Worm (Caenorhabditis elegans) whole organism, L3 larva: Measurements from ENCODE around the gene F01G10.5.

Experiments used
- R02D3.7 ChIP-seq: fragments of 150-350 bp; optimal IDR thresholded peaks from 2 replicates; lab custom pipeline; 2014; ENCODE audit warnings: missing biosample characterization, missing genetic modification characterization
- ZK546.5 ChIP-seq: sonication (generic microtip); optimal IDR thresholded peaks from 2 replicates; lab custom pipeline; 2017; ENCODE audit warnings: missing biosample characterization, missing genetic modification characterization
- aly-2 ChIP-seq: fragments of 150-350 bp; optimal IDR thresholded peaks from 2 replicates; lab custom pipeline; 2014; ENCODE audit warnings: missing biosample characterization, missing genetic modification characterization
- ceh-16 ChIP-seq: sonication (generic microtip); optimal IDR thresholded peaks from 2 replicates; lab custom pipeline; 2017; ENCODE audit warnings: missing biosample characterization, missing genetic modification characterization
- ceh-82 ChIP-seq: fragments of 150-350 bp; optimal IDR thresholded peaks from 2 replicates; lab custom pipeline; 2014; ENCODE audit warnings: missing biosample characterization, missing genetic modification characterization
- ceh-9 ChIP-seq: sonication (generic microtip); optimal IDR thresholded peaks from 2 replicates; lab custom pipeline; 2018; ENCODE audit warnings: missing biosample characterization, missing genetic modification characterization
- daf-12 ChIP-seq: fragments of 150-350 bp; optimal IDR thresholded peaks from 2 replicates; lab custom pipeline; 2014; ENCODE audit warnings: missing biosample characterization, missing genetic modification reagents, missing genetic modification characterization
- egl-5 ChIP-seq: fragments of 150-350 bp; optimal IDR thresholded peaks from 2 replicates; lab custom pipeline; 2017; ENCODE audit warnings: missing biosample characterization, missing genetic modification reagents, missing genetic modification characterization, inconsistent platforms
- elt-2 ChIP-seq: sonication (generic microtip); optimal IDR thresholded peaks from 2 replicates; lab custom pipeline; 2016; ENCODE audit warnings: missing genetic modification reagents, mild to moderate bottlenecking, missing genetic modification characterization, missing compliant biosample characterization
- eor-1 ChIP-seq, 2 experiments: fragments of 150-350 bp; optimal IDR thresholded peaks; 2 replicates each; lab custom pipeline; 2014 to 2018; ENCODE audit warnings: missing biosample characterization in 2 of 2, missing genetic modification characterization in 2 of 2
- fkh-10 ChIP-seq: sonication (generic microtip); optimal IDR thresholded peaks from 2 replicates; lab custom pipeline; 2017; ENCODE audit warnings: missing biosample characterization, missing genetic modification reagents, missing genetic modification characterization
- fkh-2 ChIP-seq: fragments of 150-350 bp; optimal IDR thresholded peaks from 2 replicates; lab custom pipeline; 2014; ENCODE audit warnings: missing biosample characterization, missing genetic modification reagents, missing genetic modification characterization
- hmg-11 ChIP-seq: sonication (generic microtip); optimal IDR thresholded peaks from 2 replicates; lab custom pipeline; 2016; ENCODE audit warnings: missing genetic modification characterization, missing compliant biosample characterization
- jun-1 ChIP-seq: fragments of 150-350 bp; optimal IDR thresholded peaks from 2 replicates; lab custom pipeline; 2014; ENCODE audit warnings: missing biosample characterization, missing genetic modification reagents, missing genetic modification characterization
- lin-15B ChIP-seq: fragments of 150-350 bp; optimal IDR thresholded peaks from 2 replicates; lab custom pipeline; 2014; ENCODE audit warnings: missing biosample characterization, missing genetic modification characterization
- lin-39 ChIP-seq: fragments of 150-350 bp; optimal IDR thresholded peaks from 2 replicates; lab custom pipeline; 2018; ENCODE audit warnings: missing biosample characterization, missing genetic modification reagents, missing genetic modification characterization
- lsy-12 ChIP-seq: sonication (generic microtip); optimal IDR thresholded peaks from 2 replicates; lab custom pipeline; 2016; ENCODE audit warnings: mild to moderate bottlenecking, missing genetic modification characterization, missing compliant biosample characterization
- mdl-1 ChIP-seq: fragments of 150-350 bp; optimal IDR thresholded peaks from 2 replicates; lab custom pipeline; 2014; ENCODE audit warnings: missing biosample characterization, missing genetic modification characterization
- mml-1 ChIP-seq: fragments of 150-350 bp; sonication (generic microtip); optimal IDR thresholded peaks from 3 replicates; lab custom pipeline; 2014; ENCODE audit warnings: missing biosample characterization, missing genetic modification characterization
- nfya-1 ChIP-seq: sonication (generic microtip); optimal IDR thresholded peaks from 2 replicates; lab custom pipeline; 2017; ENCODE audit warnings: missing genetic modification characterization, mild to moderate bottlenecking, missing compliant biosample characterization, antibody characterized with exemption, moderate library complexity; ENCODE audit not compliant: insufficient read depth
- nhr-11 ChIP-seq: fragments of 150-350 bp; optimal IDR thresholded peaks from 2 replicates; lab custom pipeline; 2014; ENCODE audit warnings: missing biosample characterization, missing genetic modification characterization
- nhr-23 ChIP-seq: fragments of 150-350 bp; optimal IDR thresholded peaks from 2 replicates; lab custom pipeline; 2014; ENCODE audit warnings: missing biosample characterization, missing genetic modification reagents, missing genetic modification characterization
- nhr-25 ChIP-seq: sonication (generic microtip); optimal IDR thresholded peaks from 2 replicates; lab custom pipeline; 2017; ENCODE audit warnings: missing biosample characterization, missing genetic modification characterization
- nhr-28 ChIP-seq: fragments of 150-350 bp; optimal IDR thresholded peaks from 2 replicates; lab custom pipeline; 2014; ENCODE audit warnings: missing biosample characterization, missing genetic modification characterization
- nhr-43 ChIP-seq: sonication (generic microtip); optimal IDR thresholded peaks from 2 replicates; lab custom pipeline; 2016; ENCODE audit warnings: mild to moderate bottlenecking, missing genetic modification characterization, missing compliant biosample characterization; ENCODE audit not compliant: poor library complexity, severe bottlenecking
- nhr-67 ChIP-seq: fragments of 150-350 bp; optimal IDR thresholded peaks from 2 replicates; lab custom pipeline; 2014; ENCODE audit warnings: missing biosample characterization, missing genetic modification characterization
- nhr-76 ChIP-seq: fragments of 150-350 bp; sonication (generic microtip); optimal IDR thresholded peaks from 5 replicates; lab custom pipeline; 2014; ENCODE audit warnings: missing biosample characterization, missing genetic modification characterization
- nhr-77 ChIP-seq: fragments of 150-350 bp; optimal IDR thresholded peaks from 2 replicates; lab custom pipeline; 2014; ENCODE audit warnings: missing biosample characterization, missing genetic modification characterization
- pha-4 ChIP-seq: fragments of 150-350 bp; optimal IDR thresholded peaks from 2 replicates; lab custom pipeline; 2014; ENCODE audit warnings: missing biosample characterization, missing genetic modification reagents, missing genetic modification characterization
- pqm-1 ChIP-seq: fragments of 150-350 bp; optimal IDR thresholded peaks from 2 replicates; lab custom pipeline; 2017; ENCODE audit warnings: missing biosample characterization, missing genetic modification characterization, inconsistent platforms
- sea-2 ChIP-seq: fragments of 150-350 bp; sonication (generic microtip); optimal IDR thresholded peaks from 4 replicates; lab custom pipeline; 2014; ENCODE audit warnings: missing biosample characterization, missing genetic modification reagents, missing genetic modification characterization
- skn-1 ChIP-seq: fragments of 150-350 bp; optimal IDR thresholded peaks from 2 replicates; lab custom pipeline; 2014; ENCODE audit warnings: missing biosample characterization, missing genetic modification characterization
- tbx-2 ChIP-seq: sonication (generic microtip); optimal IDR thresholded peaks from 2 replicates; lab custom pipeline; 2016; ENCODE audit warnings: mild to moderate bottlenecking, missing genetic modification characterization, missing compliant biosample characterization
- unc-39 ChIP-seq: sonication (generic microtip); optimal IDR thresholded peaks from 4 replicates; lab custom pipeline; 2017; ENCODE audit warnings: missing biosample characterization, missing genetic modification characterization
- unc-62 ChIP-seq: fragments of 150-350 bp; sonication (generic microtip); optimal IDR thresholded peaks from 4 replicates; lab custom pipeline; 2014; ENCODE audit warnings: missing biosample characterization, missing genetic modification reagents, missing genetic modification characterization
- ztf-4 ChIP-seq: fragments of 150-350 bp; optimal IDR thresholded peaks from 2 replicates; lab custom pipeline; 2014; ENCODE audit warnings: missing biosample characterization, missing genetic modification characterization

F01G10.5 gene

ce11 chrIV:10236106-10236505, 5.2 kb upstream of the F01G10.5 start:
- TF ChIP-seq nhr-28 (tag; lab: Kevin White, UChicago): no peak
- TF ChIP-seq mdl-1 (tag; lab: Kevin White, UChicago): no peak
- TF ChIP-seq elt-2: peak; percentile 71
- peak; percentile 83 for TF ChIP-seq pqm-1
- TF ChIP-seq jun-1 (tag; lab: Kevin White, UChicago): peak; percentile 56

ce11 chrIV:10235279-10235829, 4.5 kb upstream of the F01G10.5 start, which contains the start of gene ech-9:
ech-9 (minus strand) TSS chrIV:10235329.
- TF ChIP-seq mml-1 (no peak), elt-2 (peak; percentile 58), fkh-10 (GFP tag; lab: Kevin White, UChicago) (no peak), unc-62 (no peak), nhr-23 (no peak), eor-1 (tag; optimal IDR thresholded peaks at IDR 0.05; lab: Kevin White, UChicago) (no peak), ceh-82 (tag; lab: Kevin White, UChicago) (no peak), tbx-2 (no peak), pqm-1 (peak; percentile 84), nhr-77 (no peak), lin-15B (no peak)
- TF ChIP-seq, all 47 proteins: peak for 2

ce11 chrIV:10232456-10232855, 1.6 kb upstream of the F01G10.5 start, which contains the start of gene F01G10.4:
F01G10.4 (minus strand) TSS chrIV:10232556.
- TF ChIP-seq unc-39 (tag; lab: Kevin White, UChicago) (no peak), nhr-67 (tag; lab: Kevin White, UChicago) (no peak), ztf-4 (tag; lab: Kevin White, UChicago) (no peak), nhr-23 (no peak), sea-2 (GFP tag; lab: Kevin White, UChicago) (no peak), unc-62 (no peak), skn-1 (no peak), fkh-2 (tag; lab: Kevin White, UChicago) (no peak), ceh-82 (tag; lab: Kevin White, UChicago) (no peak), daf-12 (tag; lab: Kevin White, UChicago) (no peak), lsy-12 (no peak), nhr-43 (tag; lab: Kevin White, UChicago) (no peak), egl-5 (tag; lab: Kevin White, UChicago) (no peak), tbx-2 (no peak), elt-2 (no peak), jun-1 (tag; lab: Kevin White, UChicago) (no peak), R02D3.7 (tag; lab: Kevin White, UChicago) (no peak)

ce11 chrIV:10227534-10227933, 3.3 kb downstream of the F01G10.5 start, which contains the start of gene F01G10.6:
F01G10.6 (minus strand) TSS chrIV:10227634.
- TF ChIP-seq nhr-23: no peak
- no peak for TF ChIP-seq aly-2
- TF ChIP-seq hmg-11: no peak
- no peak for TF ChIP-seq unc-62
- TF ChIP-seq nhr-76 (tag; lab: Kevin White, UChicago): no peak
- no peak for TF ChIP-seq ceh-16 (tag; lab: Kevin White, UChicago)
- no peak for TF ChIP-seq ceh-9 (tag; lab: Kevin White, UChicago)

- no peak for TF ChIP-seq ceh-16 (tag; lab: Kevin White, UChicago)
- TF ChIP-seq unc-39 (tag; lab: Kevin White, UChicago): no peak
- no peak for TF ChIP-seq nhr-23
- TF ChIP-seq, all 47 proteins: peak for 0
These were observed 7.1 kb downstream of the F01G10.5 start, which contains the start of gene nas-12 for ce11 chrIV:10223723-10224122. nas-12 (plus strand) TSS chrIV:10224023.

- TF ChIP-seq unc-62: peak; percentile 14
- TF ChIP-seq ceh-16 (tag; lab: Kevin White, UChicago): no peak
- peak; percentile 55 for TF ChIP-seq pha-4 (tag; lab: Kevin White, UChicago)
- no peak for TF ChIP-seq ZK546.5 (tag; lab: Kevin White, UChicago)
- peak; percentile 4 for TF ChIP-seq fkh-10 (GFP tag; lab: Kevin White, UChicago)
- TF ChIP-seq pqm-1: no peak
- peak; percentile 96 for TF ChIP-seq nhr-25 (tag; lab: Kevin White, UChicago)
- TF ChIP-seq nhr-11 (tag; lab: Kevin White, UChicago): no peak
- peak; percentile 88 for TF ChIP-seq nfya-1 (tag; lab: Kevin White, UChicago)
- peak; percentile 73 for TF ChIP-seq egl-5 (tag; lab: Kevin White, UChicago)
- TF ChIP-seq lsy-12: peak; percentile 70
- TF ChIP-seq elt-2: peak; percentile 35
- TF ChIP-seq tbx-2: peak; percentile 3
- TF ChIP-seq skn-1: peak; percentile 19
- peak; percentile 75 for TF ChIP-seq lin-39 (tag; lab: Kevin White, UChicago)
- TF ChIP-seq nhr-23: peak; percentile 89
- TF ChIP-seq jun-1 (tag; lab: Kevin White, UChicago): peak; percentile 48
- no peak for TF ChIP-seq ceh-9 (tag; lab: Kevin White, UChicago)
- TF ChIP-seq lin-15B: peak; percentile 69
- no peak for TF ChIP-seq nhr-77
These were observed 8.7 kb downstream of the F01G10.5 start, which contains the start of gene C24F3.2 for ce11 chrIV:10222122-10222589. C24F3.2 (plus strand) TSS chrIV:10222539.
